Worm (Caenorhabditis elegans) whole organism, early embryonic: ENCODE results near the gene ifbp-1.

ENCODE experiments used
- ama-1 ChIP-seq: fragments of 150-350 bp; optimal IDR thresholded peaks from 2 replicates; lab custom pipeline; 2014
- sea-1 ChIP-seq: fragments of 200-800 bp; sonication (Bioruptor generic); conservative IDR thresholded peaks from 2 replicates; pipeline ENCODE4 v1.3.6; 2022; ENCODE audit warnings: missing genetic modification characterization, missing compliant biosample characterization

- TF ChIP-seq ama-1 (no peak), sea-1 (GFP tag; lab: Robert Waterston, UW) (no peak)
Measured at ce11 chrV:13374532-13374931, 5.5 kb downstream of the ifbp-1 start.
